Fruit fly (Drosophila melanogaster) whole organism, embryonic: ENCODE data around the gene GluClalpha.

Experiments used
- Aef1 ChIP-seq: fragments of 200-800 bp; sonication (Bioruptor generic); IDR thresholded peaks from 3 replicates; pipeline ENCODE4 v1.3.6; 2022; ENCODE audit warnings: missing biosample characterization, missing genetic modification characterization
- Atf-2 ChIP-seq: fragments of 200-800 bp; sonication (Bioruptor generic); optimal IDR thresholded peaks from 2 replicates; lab custom pipeline; 2016; ENCODE audit warnings: missing biosample characterization, missing genetic modification characterization
- Bdp1 ChIP-seq: fragments of 200-800 bp; sonication (Bioruptor generic); optimal IDR thresholded peaks from 3 replicates; lab custom pipeline; 2016; ENCODE audit warnings: missing biosample characterization, missing genetic modification characterization
- Blimp-1 ChIP-seq: fragments of 200-800 bp; sonication (Bioruptor generic); optimal IDR thresholded peaks from 3 replicates; lab custom pipeline; 2018; ENCODE audit warnings: missing biosample characterization, missing genetic modification characterization, mild to moderate bottlenecking, moderate library complexity, missing genetic modification reagents
- CG10462 ChIP-seq: fragments of 200-800 bp; sonication (Bioruptor generic); optimal IDR thresholded peaks from 2 replicates; lab custom pipeline; 2016; ENCODE audit warnings: missing biosample characterization, missing genetic modification characterization
- CG10979 ChIP-seq: fragments of 200-800 bp; sonication (Bioruptor generic); optimal IDR thresholded peaks from 2 replicates; lab custom pipeline; 2018; ENCODE audit warnings: missing biosample characterization, mild to moderate bottlenecking, missing genetic modification characterization, moderate library complexity
- CG11456 ChIP-seq: fragments of 200-800 bp; sonication (Bioruptor generic); IDR thresholded peaks from 3 replicates; pipeline ENCODE4 v1.3.6; 2022; ENCODE audit warnings: missing biosample characterization, missing genetic modification characterization
- CG12659 ChIP-seq: fragments of 200-800 bp; sonication (Bioruptor generic); optimal IDR thresholded peaks from 3 replicates; lab custom pipeline; 2017; ENCODE audit warnings: mild to moderate bottlenecking, missing biosample characterization, missing genetic modification reagents, missing genetic modification characterization
- CG13624 ChIP-seq: fragments of 200-800 bp; sonication (Bioruptor generic); optimal IDR thresholded peaks from 2 replicates; lab custom pipeline; 2016; ENCODE audit warnings: missing biosample characterization, missing genetic modification characterization
- CG14014 ChIP-seq: fragments of 200-800 bp; sonication (Bioruptor generic); IDR thresholded peaks from 2 replicates; pipeline ENCODE4 v1.3.6; 2022; ENCODE audit warnings: missing biosample characterization, missing genetic modification characterization
- CG15696 ChIP-seq: fragments of 200-800 bp; sonication (Bioruptor generic); optimal IDR thresholded peaks from 2 replicates; lab custom pipeline; 2019; ENCODE audit warnings: missing biosample characterization, mild to moderate bottlenecking, missing genetic modification characterization, moderate library complexity
- CG2712 ChIP-seq: fragments of 200-800 bp; optimal IDR thresholded peaks from 3 replicates; lab custom pipeline; 2019; ENCODE audit warnings: missing biosample characterization, mild to moderate bottlenecking, missing genetic modification characterization, moderate library complexity
- CG31388 ChIP-seq: fragments of 200-800 bp; sonication (Bioruptor generic); optimal IDR thresholded peaks from 2 replicates; lab custom pipeline; 2016; ENCODE audit warnings: missing biosample characterization, missing genetic modification characterization
- CG4424 ChIP-seq: fragments of 200-800 bp; sonication (Bioruptor generic); optimal IDR thresholded peaks from 3 replicates; lab custom pipeline; 2016; ENCODE audit warnings: missing biosample characterization, missing genetic modification characterization
- CG5180 ChIP-seq: fragments of 200-800 bp; sonication (Bioruptor generic); optimal IDR thresholded peaks from 3 replicates; lab custom pipeline; 2017; ENCODE audit warnings: missing biosample characterization, missing genetic modification characterization, mild to moderate bottlenecking, moderate library complexity, missing genetic modification reagents
- CG5245 ChIP-seq: fragments of 200-800 bp; sonication (Bioruptor generic); optimal IDR thresholded peaks from 3 replicates; lab custom pipeline; 2016; ENCODE audit warnings: missing biosample characterization, missing genetic modification characterization
- CG7372 ChIP-seq: fragments of 200-800 bp; sonication (Bioruptor generic); IDR thresholded peaks from 2 replicates; pipeline ENCODE4 v1.3.6; 2022; ENCODE audit warnings: missing biosample characterization, missing genetic modification characterization
- CG7839 ChIP-seq: fragments of 200-800 bp; sonication (Bioruptor generic); optimal IDR thresholded peaks from 3 replicates; lab custom pipeline; 2018; ENCODE audit warnings: missing biosample characterization, mild to moderate bottlenecking, missing genetic modification characterization, moderate library complexity
- CG7928 ChIP-seq: fragments of 200-800 bp; sonication (Bioruptor generic); optimal IDR thresholded peaks from 2 replicates; lab custom pipeline; 2017; ENCODE audit warnings: missing biosample characterization, mild to moderate bottlenecking, missing genetic modification characterization
- CG8359 ChIP-seq: fragments of 200-800 bp; sonication (Bioruptor generic); optimal IDR thresholded peaks from 2 replicates; lab custom pipeline; 2017; ENCODE audit warnings: missing biosample characterization, mild to moderate bottlenecking, missing genetic modification characterization, borderline replicate concordance
- CG8944 ChIP-seq: fragments of 200-800 bp; sonication (Bioruptor generic); optimal IDR thresholded peaks from 3 replicates; lab custom pipeline; 2016; ENCODE audit warnings: missing biosample characterization, missing genetic modification characterization
- CG9727 ChIP-seq: fragments of 200-800 bp; sonication (Bioruptor generic); optimal IDR thresholded peaks from 3 replicates; lab custom pipeline; 2017; ENCODE audit warnings: missing biosample characterization, mild to moderate bottlenecking, missing genetic modification characterization
- CHES-1-like ChIP-seq: fragments of 200-800 bp; sonication (Bioruptor generic); optimal IDR thresholded peaks from 2 replicates; lab custom pipeline; 2016; ENCODE audit warnings: missing biosample characterization, missing genetic modification characterization
- Dek ChIP-seq: fragments of 200-800 bp; sonication (Bioruptor generic); optimal IDR thresholded peaks from 3 replicates; lab custom pipeline; 2019; ENCODE audit warnings: missing biosample characterization, mild to moderate bottlenecking, missing genetic modification characterization, moderate library complexity
- Gsc ChIP-seq: fragments of 200-800 bp; sonication (Bioruptor generic); IDR thresholded peaks from 2 replicates; pipeline ENCODE4 v1.3.6; 2022; ENCODE audit warnings: missing biosample characterization, missing genetic modification characterization
- HmgZ ChIP-seq: fragments of 200-800 bp; sonication (Bioruptor generic); optimal IDR thresholded peaks from 2 replicates; lab custom pipeline; 2018; ENCODE audit warnings: missing biosample characterization, mild to moderate bottlenecking, missing genetic modification characterization
- Hmr ChIP-seq: fragments of 200-800 bp; sonication (Bioruptor generic); optimal IDR thresholded peaks from 3 replicates; lab custom pipeline; 2017; ENCODE audit warnings: mild to moderate bottlenecking, missing biosample characterization, missing genetic modification reagents, missing genetic modification characterization
- Lpt ChIP-seq: fragments of >200 bp; optimal IDR thresholded peaks from 2 replicates; lab custom pipeline; 2018; ENCODE audit warnings: missing biosample characterization, missing genetic modification characterization
- MBD-R2 ChIP-seq: fragments of 200-800 bp; sonication (Bioruptor generic); IDR thresholded peaks from 2 replicates; pipeline ENCODE4 v1.3.6; 2022; ENCODE audit warnings: missing biosample characterization, missing genetic modification characterization
- Six4 ChIP-seq: fragments of 200-800 bp; sonication (Bioruptor generic); optimal IDR thresholded peaks from 2 replicates; lab custom pipeline; 2016; ENCODE audit warnings: missing biosample characterization, missing genetic modification characterization
- Sox100B ChIP-seq: fragments of 200-800 bp; sonication (Bioruptor generic); optimal IDR thresholded peaks from 3 replicates; lab custom pipeline; 2018; ENCODE audit warnings: missing biosample characterization, mild to moderate bottlenecking, missing genetic modification characterization
- Trl ChIP-seq, 3 experiments: fragments of >200 bp in 2 of 3; fragments of 200-800 bp in 1 of 3; sonication (Bioruptor generic) in 1 of 3; optimal IDR thresholded peaks; 2 replicates in 1 of 3; 3 replicates in 2 of 3; lab custom pipeline; 2016 to 2017; ENCODE audit warnings: missing biosample characterization in 1 of 3, missing genetic modification characterization in 1 of 3
- bcd ChIP-seq: fragments of 200-800 bp; sonication (Bioruptor generic); optimal IDR thresholded peaks from 2 replicates; lab custom pipeline; 2017; ENCODE audit warnings: missing biosample characterization, mild to moderate bottlenecking, missing genetic modification characterization
- bowl ChIP-seq: fragments of 200-800 bp; sonication (Bioruptor generic); IDR thresholded peaks from 2 replicates; pipeline ENCODE4 v1.3.6; 2022; ENCODE audit warnings: missing biosample characterization, missing genetic modification characterization
- cg ChIP-seq: fragments of 200-800 bp; sonication (Bioruptor generic); optimal IDR thresholded peaks from 3 replicates; lab custom pipeline; 2019; ENCODE audit warnings: missing biosample characterization, mild to moderate bottlenecking, missing genetic modification characterization, moderate library complexity
- crc ChIP-seq: fragments of 200-800 bp; sonication (Bioruptor generic); optimal IDR thresholded peaks from 2 replicates; lab custom pipeline; 2016; ENCODE audit warnings: missing biosample characterization, missing genetic modification characterization
- dimm ChIP-seq: fragments of 200-800 bp; sonication (Bioruptor generic); IDR thresholded peaks from 2 replicates; pipeline ENCODE4 v1.3.6; 2022; ENCODE audit warnings: missing biosample characterization, missing genetic modification characterization
- eve ChIP-seq, 2 experiments: fragments of >200 bp; optimal IDR thresholded peaks; 2 replicates each; lab custom pipeline; 2017; ENCODE audit warnings: missing biosample characterization in 2 of 2, missing genetic modification characterization in 2 of 2
- h ChIP-seq: fragments of >200 bp; optimal IDR thresholded peaks from 2 replicates; lab custom pipeline; 2017
- hb ChIP-seq: fragments of 200-800 bp; sonication (Bioruptor generic); IDR thresholded peaks from 3 replicates; pipeline ENCODE4 v1.3.6; 2022; ENCODE audit warnings: missing biosample characterization, missing genetic modification characterization; ENCODE audit not compliant: partially characterized antibody
- inv ChIP-seq: fragments of 200-800 bp; sonication (Bioruptor generic); IDR thresholded peaks from 2 replicates; pipeline ENCODE4 v1.3.6; 2022; ENCODE audit warnings: missing biosample characterization, missing genetic modification characterization; ENCODE audit not compliant: partially characterized antibody
- lab ChIP-seq: fragments of 200-800 bp; sonication (Bioruptor generic); optimal IDR thresholded peaks from 3 replicates; lab custom pipeline; 2017; ENCODE audit warnings: missing biosample characterization, missing genetic modification characterization, mild to moderate bottlenecking, moderate library complexity, missing genetic modification reagents
- lov ChIP-seq, 2 experiments: fragments of 200-800 bp in 1 of 2; fragments of >200 bp in 1 of 2; sonication (Bioruptor generic) in 1 of 2; IDR thresholded peaks in 1 of 2; optimal IDR thresholded peaks in 1 of 2; 2 replicates in 1 of 2; 3 replicates in 1 of 2; pipeline versions ENCODE4 v1.3.6 to Lab custom; 2017 to 2022; ENCODE audit warnings: missing biosample characterization in 1 of 2, missing genetic modification characterization in 1 of 2
- mld ChIP-seq: fragments of 200-800 bp; sonication (Bioruptor generic); IDR thresholded peaks from 3 replicates; pipeline ENCODE4 v1.3.6; 2022; ENCODE audit warnings: missing biosample characterization, missing genetic modification characterization; ENCODE audit not compliant: partially characterized antibody
- row ChIP-seq: fragments of 200-800 bp; sonication (Bioruptor generic); IDR thresholded peaks from 3 replicates; pipeline ENCODE4 v1.3.6; 2022; ENCODE audit warnings: missing biosample characterization, missing genetic modification characterization
- sens ChIP-seq: fragments of 200-800 bp; sonication (Bioruptor generic); peaks from one replicate; lab custom pipeline; 2016; ENCODE audit warnings: missing biosample characterization, missing genetic modification characterization
- sqz ChIP-seq: fragments of 200-800 bp; sonication (Bioruptor generic); optimal IDR thresholded peaks from 3 replicates; lab custom pipeline; 2018; ENCODE audit warnings: missing biosample characterization, mild to moderate bottlenecking, missing genetic modification characterization
- wor ChIP-seq: fragments of 200-800 bp; sonication (Bioruptor generic); IDR thresholded peaks from 2 replicates; pipeline ENCODE4 v1.3.6; 2022; ENCODE audit warnings: missing biosample characterization, missing genetic modification characterization
- zen2 ChIP-seq: fragments of 200-800 bp; sonication (Bioruptor generic); IDR thresholded peaks from 3 replicates; pipeline ENCODE4 v1.3.6; 2022; ENCODE audit warnings: missing biosample characterization, missing genetic modification characterization; ENCODE audit not compliant: partially characterized antibody

The GluClalpha gene

DNA sequence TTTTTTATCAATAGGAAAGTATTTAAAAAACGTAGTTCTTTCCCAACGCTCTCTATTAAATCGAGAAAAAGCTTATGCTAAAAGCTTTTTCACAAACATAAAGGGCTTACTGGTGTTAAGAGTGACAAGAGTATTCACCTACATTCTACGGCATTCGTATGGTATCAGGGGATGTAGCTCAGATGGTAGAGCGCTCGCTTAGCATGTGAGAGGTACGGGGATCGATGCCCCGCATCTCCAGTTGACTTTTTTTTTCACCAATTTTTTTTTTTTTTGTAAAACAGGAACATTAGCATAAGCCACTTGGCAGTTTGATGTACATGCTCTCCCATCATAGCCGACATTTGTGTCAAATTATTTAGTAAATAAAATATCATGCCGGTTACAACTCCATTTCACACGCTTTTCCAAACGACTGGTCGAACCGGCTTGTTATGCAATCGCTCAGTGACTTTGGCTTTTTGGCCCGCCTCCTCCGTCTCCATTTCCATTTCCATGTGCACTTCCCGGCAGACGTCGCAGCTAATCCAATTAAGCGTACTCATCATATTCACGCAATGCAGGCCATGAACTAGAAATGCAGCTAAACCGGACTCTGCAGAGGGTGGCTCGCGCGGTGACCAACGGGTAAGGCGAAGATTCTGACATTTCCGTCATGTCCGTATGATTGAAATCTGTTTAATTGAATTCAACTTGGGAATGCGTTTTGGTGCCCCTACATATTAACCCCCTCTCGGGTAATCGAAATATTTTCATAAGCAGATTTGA, 60.5 kb downstream of the GluClalpha start (continued):
- TF ChIP-seq Gsc (GFP tag; lab: Robert Waterston, UW), result no peak
- TF ChIP-seq bcd (GFP tag; lab: Kevin White, UChicago), result no peak
- TF ChIP-seq CG5245 (GFP tag; lab: Kevin White, UChicago), result no peak
- TF ChIP-seq eve (GFP tag; optimal IDR thresholded peaks at IDR 0.05; lab: Kevin White, UChicago), result peak in 1 of 2 experiments; percentile 53
- TF ChIP-seq CG11456, result no peak
- TF ChIP-seq sens (GFP tag; lab: Kevin White, UChicago), result no peak
- TF ChIP-seq CG7839 (tag; lab: Kevin White, UChicago), result no peak
- no peak for TF ChIP-seq lab
- TF ChIP-seq CG15696 (tag; lab: Kevin White, UChicago), result no peak
- TF ChIP-seq dimm, result no peak
- no peak for TF ChIP-seq Trl (optimal IDR thresholded peaks at IDR 0.05; lab: Kevin White, UChicago)
- no peak for TF ChIP-seq Trl (GFP tag; optimal IDR thresholded peaks at IDR 0.05; lab: Kevin White, UChicago)
- peak; percentile 95 for TF ChIP-seq mld (GFP tag; lab: Robert Waterston, UW)
- no peak for TF ChIP-seq CG10979 (tag; lab: Kevin White, UChicago)
- no peak for TF ChIP-seq CG4424 (GFP tag; lab: Kevin White, UChicago)
- TF ChIP-seq Aef1 (GFP tag; lab: Robert Waterston, UW), result no peak
- no peak for TF ChIP-seq CG9727 (GFP tag; lab: Kevin White, UChicago)
- no peak for TF ChIP-seq Lpt (GFP tag; lab: Kevin White, UChicago)
- TF ChIP-seq row (GFP tag; lab: Robert Waterston, UW), result no peak
- no peak for TF ChIP-seq Six4 (GFP tag; lab: Kevin White, UChicago)
- no peak for TF ChIP-seq CG8359
- no peak for TF ChIP-seq crc (GFP tag; lab: Kevin White, UChicago)
- TF ChIP-seq CG31388 (GFP tag; lab: Kevin White, UChicago), result no peak
- TF ChIP-seq Blimp-1 (GFP tag; lab: Kevin White, UChicago), result no peak
- TF ChIP-seq MBD-R2 (GFP tag; lab: Robert Waterston, UW), result no peak
- no peak for TF ChIP-seq Atf-2 (GFP tag; lab: Kevin White, UChicago)
- no peak for TF ChIP-seq Dek
- peak; percentile 99 for TF ChIP-seq Bdp1
- no peak for TF ChIP-seq Sox100B (GFP tag; lab: Kevin White, UChicago)
- TF ChIP-seq cg (GFP tag; lab: Kevin White, UChicago), result no peak
- no peak for TF ChIP-seq Hmr (GFP tag; lab: Kevin White, UChicago)
- no peak for TF ChIP-seq CHES-1-like
- TF ChIP-seq hb (GFP tag; lab: Robert Waterston, UW), result peak; percentile 83
- TF ChIP-seq CG2712 (tag; lab: Kevin White, UChicago), result no peak
- no peak for TF ChIP-seq CG7372 (GFP tag; lab: Robert Waterston, UW)
- TF ChIP-seq wor (GFP tag; lab: Robert Waterston, UW), result no peak
- TF ChIP-seq HmgZ, result no peak
- TF ChIP-seq CG14014 (GFP tag; lab: Robert Waterston, UW), result no peak
- TF ChIP-seq inv (GFP tag; lab: Robert Waterston, UW), result peak; percentile 63
- no peak for TF ChIP-seq CG13624 (GFP tag; lab: Kevin White, UChicago)
- no peak for TF ChIP-seq CG12659 (GFP tag; lab: Kevin White, UChicago)
- TF ChIP-seq sqz (GFP tag; lab: Kevin White, UChicago), result peak; percentile 48
- TF ChIP-seq bowl (GFP tag; lab: Robert Waterston, UW), result no peak
- no peak for TF ChIP-seq CG5180
- TF ChIP-seq CG10462, result no peak
- TF ChIP-seq CG7928 (GFP tag; lab: Kevin White, UChicago), result no peak
- TF ChIP-seq zen2 (GFP tag; lab: Robert Waterston, UW), result peak; percentile 73; the same call in 2 of the 3 replicates
- TF ChIP-seq lov (optimal IDR thresholded peaks at IDR 0.05; lab: Kevin White, UChicago), result no peak
- no peak for TF ChIP-seq lov (GFP tag; IDR thresholded peaks at IDR 0.05; lab: Robert Waterston, UW)
- no peak for TF ChIP-seq h (lab: Kevin White, UChicago)
- no peak for TF ChIP-seq CG8944 (GFP tag; lab: Kevin White, UChicago)
